Worm (Caenorhabditis elegans): ENCODE data around the gene B0280.17.

Gene B0280.17

DNA sequence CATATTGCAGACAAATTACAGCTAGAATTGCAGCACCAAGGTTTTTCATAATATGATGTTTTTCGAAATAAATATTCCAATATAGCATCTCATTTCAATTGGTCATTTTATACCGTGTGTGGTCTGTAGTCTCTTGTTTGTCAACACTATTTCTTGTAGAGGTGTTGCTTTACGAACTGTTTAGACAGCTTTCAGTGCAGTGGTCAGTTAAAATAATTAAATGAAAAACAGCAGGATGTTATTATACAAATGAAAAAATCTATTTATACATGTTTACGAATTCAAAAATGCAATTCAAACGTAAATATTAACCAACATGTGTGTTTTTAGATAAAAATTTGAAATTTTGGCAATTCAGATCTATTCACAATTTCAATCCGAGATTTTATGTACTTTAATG lies 24.1 kb downstream of the B0280.17 start, which contains the start of gene B0280.7:
Gene B0280.7 (minus strand): TSS at position 101 of the 400 bp plus-strand sequence.
- no peak for TF ChIP-seq lin-13 (GFP tag; optimal IDR thresholded peaks at IDR 0.05)
- no peak for TF ChIP-seq nhr-6 (tag; optimal IDR thresholded peaks at IDR 0.05)
- TF ChIP-seq spr-3 (GFP tag; optimal IDR thresholded peaks at IDR 0.05) = no peak
- TF ChIP-seq nhr-28 (tag; optimal IDR thresholded peaks at IDR 0.05) = no peak
- no peak for TF ChIP-seq mxl-2 (GFP tag; conservative IDR thresholded peaks at IDR 0.05)
- TF ChIP-seq dmd-9 (GFP tag; IDR thresholded peaks at IDR 0.05) = no peak
- TF ChIP-seq dmd-8 (GFP tag; IDR thresholded peaks at IDR 0.05) = no peak
- no peak for TF ChIP-seq zip-2 (tag; optimal IDR thresholded peaks at IDR 0.05)
- TF ChIP-seq lin-39 (tag; optimal IDR thresholded peaks at IDR 0.05) = no peak
- TF ChIP-seq nhr-48 (tag; optimal IDR thresholded peaks at IDR 0.05) = no peak
- TF ChIP-seq tra-1 (GFP tag; IDR thresholded peaks at IDR 0.05) = no peak
- no peak for TF ChIP-seq cey-2 (tag; optimal IDR thresholded peaks at IDR 0.05; ENCODE audit: borderline replicate concordance, insufficient read depth)
- no peak for TF ChIP-seq lin-15B (tag; optimal IDR thresholded peaks at IDR 0.05)
- TF ChIP-seq dve-1 (tag; optimal IDR thresholded peaks at IDR 0.05; ENCODE audit: insufficient read depth) = no peak
- TF ChIP-seq nhr-102 (tag; optimal IDR thresholded peaks at IDR 0.05) = no peak
- TF ChIP-seq ama-1 (optimal IDR thresholded peaks at IDR 0.05) = no peak
- no peak for TF ChIP-seq dpl-1 (GFP tag; optimal IDR thresholded peaks at IDR 0.05)
- no peak for TF ChIP-seq madf-5 (GFP tag; IDR thresholded peaks at IDR 0.05)
- no peak for TF ChIP-seq hif-1 (tag; optimal IDR thresholded peaks at IDR 0.05)

DNA sequence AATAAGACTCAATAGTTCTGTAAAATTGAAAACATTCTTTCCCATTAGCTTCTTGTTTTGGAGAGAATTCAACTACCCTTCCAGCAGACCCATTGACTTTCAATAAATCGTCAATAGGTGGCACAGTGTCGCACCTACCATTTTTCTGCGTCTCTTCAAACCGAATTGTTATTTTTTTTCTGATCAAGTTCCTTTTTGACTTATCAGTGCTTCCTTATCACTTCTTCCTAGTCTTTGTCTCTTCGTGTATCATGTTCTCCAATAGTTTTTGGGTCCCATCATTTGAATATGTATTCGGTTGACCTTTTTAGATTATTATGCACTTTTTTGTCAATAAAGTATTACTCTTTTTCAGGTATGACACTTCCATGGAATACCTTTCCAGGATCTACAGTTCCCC lies 27.9 kb downstream of the B0280.17 start, which contains the start of gene odd-1:
Gene odd-1 (plus strand): TSS at position 349 of the 400 bp plus-strand sequence.
- TF ChIP-seq dmd-6 (GFP tag; IDR thresholded peaks at IDR 0.05) (peak; percentile 24; the same call in 1 of the 2 replicates), gei-8 (GFP tag; optimal IDR thresholded peaks at IDR 0.05) (no peak), php-3 (GFP tag; IDR thresholded peaks at IDR 0.05) (no peak), ZK337.2 (GFP tag; IDR thresholded peaks at IDR 0.05) (no peak), lin-29 (GFP tag; IDR thresholded peaks at IDR 0.05) (no peak), Y105C5A.15 (GFP tag; IDR thresholded peaks at IDR 0.05) (no peak), daf-16 (GFP tag; optimal IDR thresholded peaks at IDR 0.05) (no peak), daf-16 (tag; optimal IDR thresholded peaks at IDR 0.05) (peak; percentile 49), ceh-28 (tag; optimal IDR thresholded peaks at IDR 0.05) (no peak), unc-62 (GFP tag; optimal IDR thresholded peaks at IDR 0.05 in 1 of 2) (no peak), unc-62 (tag; optimal IDR thresholded peaks at IDR 0.05) (no peak), nhr-76 (tag; optimal IDR thresholded peaks at IDR 0.05) (no peak), nhr-28 (tag; optimal IDR thresholded peaks at IDR 0.05) (peak; percentile 30), hlh-11 (tag; optimal IDR thresholded peaks at IDR 0.05) (peak; percentile 9), nhr-11 (tag; optimal IDR thresholded peaks at IDR 0.05) (no peak), dve-1 (tag; optimal IDR thresholded peaks at IDR 0.05; ENCODE audit: insufficient read depth) (peak; percentile 33), aha-1 (tag) (peak; percentile 82), F49E8.2 (tag; optimal IDR thresholded peaks at IDR 0.05; ENCODE audit: borderline replicate concordance) (no peak), mes-2 (tag; optimal IDR thresholded peaks at IDR 0.05; ENCODE audit: poor library complexity, severe bottlenecking) (no peak), pqm-1 (tag; optimal IDR thresholded peaks at IDR 0.05) (peak; percentile 77), set-16 (GFP tag; IDR thresholded peaks at IDR 0.05) (no peak), ceh-82 (tag; optimal IDR thresholded peaks at IDR 0.05) (no peak), ZK546.5 (tag; optimal IDR thresholded peaks at IDR 0.05) (no peak), dmd-8 (GFP tag; IDR thresholded peaks at IDR 0.05) (no peak), egl-43 (GFP tag; IDR thresholded peaks at IDR 0.05) (no peak)
